Fruit fly (Drosophila melanogaster) whole organism, embryonic: ENCODE data around the gene DIP2.

Source experiments
- B-H1 ChIP-seq: fragments of 200-800 bp; sonication (Bioruptor generic); IDR thresholded peaks from 3 replicates; pipeline ENCODE4 v1.3.6; 2022; ENCODE audit warnings: missing biosample characterization, missing genetic modification characterization
- CG10147 ChIP-seq: fragments of 200-800 bp; sonication (Bioruptor generic); optimal IDR thresholded peaks from 2 replicates; lab custom pipeline; 2019; ENCODE audit warnings: missing biosample characterization, mild to moderate bottlenecking, missing genetic modification characterization, moderate library complexity
- CG10366 ChIP-seq: fragments of 200-800 bp; sonication (Bioruptor generic); IDR thresholded peaks from 2 replicates; pipeline ENCODE4 v1.3.6; 2022; ENCODE audit warnings: missing biosample characterization, missing genetic modification characterization
- CG10462 ChIP-seq: fragments of 200-800 bp; sonication (Bioruptor generic); optimal IDR thresholded peaks from 2 replicates; lab custom pipeline; 2016; ENCODE audit warnings: missing biosample characterization, missing genetic modification characterization
- CG10979 ChIP-seq: fragments of 200-800 bp; sonication (Bioruptor generic); optimal IDR thresholded peaks from 2 replicates; lab custom pipeline; 2018; ENCODE audit warnings: missing biosample characterization, mild to moderate bottlenecking, missing genetic modification characterization, moderate library complexity
- CG13424 ChIP-seq: fragments of 200-800 bp; sonication (Bioruptor generic); optimal IDR thresholded peaks from 2 replicates; lab custom pipeline; 2019; ENCODE audit warnings: missing biosample characterization, mild to moderate bottlenecking, missing genetic modification characterization, moderate library complexity
- CG13624 ChIP-seq: fragments of 200-800 bp; sonication (Bioruptor generic); optimal IDR thresholded peaks from 2 replicates; lab custom pipeline; 2016; ENCODE audit warnings: missing biosample characterization, missing genetic modification characterization
- CG15011 ChIP-seq: fragments of 200-800 bp; sonication (Bioruptor generic); optimal IDR thresholded peaks from 3 replicates; lab custom pipeline; 2018; ENCODE audit warnings: missing biosample characterization, mild to moderate bottlenecking, missing genetic modification characterization
- CG15601 ChIP-seq: fragments of 200-800 bp; sonication (Bioruptor generic); optimal IDR thresholded peaks from 3 replicates; lab custom pipeline; 2019; ENCODE audit warnings: missing biosample characterization, mild to moderate bottlenecking, missing genetic modification characterization, moderate library complexity
- CG2116 ChIP-seq: fragments of 200-800 bp; sonication (Bioruptor generic); optimal IDR thresholded peaks from 3 replicates; lab custom pipeline; 2018; ENCODE audit warnings: missing biosample characterization, mild to moderate bottlenecking, missing genetic modification characterization
- CG2199 ChIP-seq: fragments of 200-800 bp; sonication (Bioruptor generic); IDR thresholded peaks from 3 replicates; pipeline ENCODE4 v1.3.6; 2022; ENCODE audit warnings: missing biosample characterization, missing genetic modification characterization
- CG3838 ChIP-seq: fragments of 200-800 bp; sonication (Bioruptor generic); optimal IDR thresholded peaks from 3 replicates; lab custom pipeline; 2016; ENCODE audit warnings: missing biosample characterization, missing genetic modification characterization
- CG42726 ChIP-seq: fragments of 200-800 bp; sonication (Bioruptor generic); IDR thresholded peaks from 2 replicates; pipeline ENCODE4 v1.3.6; 2022; ENCODE audit warnings: missing biosample characterization, missing genetic modification characterization; ENCODE audit not compliant: partially characterized antibody
- CG4282 ChIP-seq: fragments of 200-800 bp; sonication (Bioruptor generic); optimal IDR thresholded peaks from 2 replicates; lab custom pipeline; 2016; ENCODE audit warnings: missing biosample characterization, missing genetic modification characterization
- CG4424 ChIP-seq: fragments of 200-800 bp; sonication (Bioruptor generic); optimal IDR thresholded peaks from 3 replicates; lab custom pipeline; 2016; ENCODE audit warnings: missing biosample characterization, missing genetic modification characterization
- CG7786 ChIP-seq: fragments of 200-800 bp; sonication (Bioruptor generic); optimal IDR thresholded peaks from 2 replicates; lab custom pipeline; 2016; ENCODE audit warnings: missing biosample characterization, missing genetic modification characterization
- CG9797 ChIP-seq: fragments of 200-800 bp; sonication (Bioruptor generic); optimal IDR thresholded peaks from 3 replicates; lab custom pipeline; 2018; ENCODE audit warnings: missing biosample characterization, mild to moderate bottlenecking, missing genetic modification characterization
- CkIIα-i1 ChIP-seq: fragments of 200-800 bp; sonication (Bioruptor generic); IDR thresholded peaks from 2 replicates; pipeline ENCODE4 v1.3.6; 2022; ENCODE audit warnings: missing biosample characterization, missing genetic modification characterization
- Deaf1 ChIP-seq: fragments of 200-800 bp; optimal IDR thresholded peaks from 3 replicates; lab custom pipeline; 2019; ENCODE audit warnings: missing biosample characterization, mild to moderate bottlenecking, missing genetic modification characterization, moderate library complexity
- Ets97D ChIP-seq: fragments of 200-800 bp; sonication (Bioruptor generic); optimal IDR thresholded peaks from 3 replicates; lab custom pipeline; 2016; ENCODE audit warnings: missing biosample characterization, missing genetic modification characterization
- Gsc ChIP-seq: fragments of 200-800 bp; sonication (Bioruptor generic); IDR thresholded peaks from 2 replicates; pipeline ENCODE4 v1.3.6; 2022; ENCODE audit warnings: missing biosample characterization, missing genetic modification characterization
- HmgZ ChIP-seq: fragments of 200-800 bp; sonication (Bioruptor generic); optimal IDR thresholded peaks from 2 replicates; lab custom pipeline; 2018; ENCODE audit warnings: missing biosample characterization, mild to moderate bottlenecking, missing genetic modification characterization
- Hmx ChIP-seq: fragments of 200-800 bp; sonication (Bioruptor generic); optimal IDR thresholded peaks from 2 replicates; lab custom pipeline; 2016; ENCODE audit warnings: missing biosample characterization, missing genetic modification characterization
- NK7.1 ChIP-seq: fragments of 200-800 bp; sonication (Bioruptor generic); optimal IDR thresholded peaks from 3 replicates; lab custom pipeline; 2016; ENCODE audit warnings: missing biosample characterization, missing genetic modification characterization
- Optix ChIP-seq: fragments of 200-800 bp; sonication (Bioruptor generic); IDR thresholded peaks from 3 replicates; pipeline ENCODE4 v1.3.6; 2022; ENCODE audit warnings: missing biosample characterization, missing genetic modification characterization
- Pdp1 ChIP-seq, 2 experiments: fragments of 200-800 bp; sonication (Bioruptor generic); optimal IDR thresholded peaks; 3 replicates each; lab custom pipeline; 2016; ENCODE audit warnings: missing biosample characterization in 2 of 2, missing genetic modification characterization in 2 of 2, mild to moderate bottlenecking in 1 of 2, moderate library complexity in 1 of 2
- Rfx ChIP-seq: fragments of 200-800 bp; sonication (Bioruptor generic); IDR thresholded peaks from 2 replicates; pipeline ENCODE4 v1.3.6; 2022; ENCODE audit warnings: missing biosample characterization, missing genetic modification characterization
- Trl ChIP-seq, 3 experiments: fragments of >200 bp in 2 of 3; fragments of 200-800 bp in 1 of 3; sonication (Bioruptor generic) in 1 of 3; optimal IDR thresholded peaks; 2 replicates in 1 of 3; 3 replicates in 2 of 3; lab custom pipeline; 2016 to 2017; ENCODE audit warnings: missing biosample characterization in 1 of 3, missing genetic modification characterization in 1 of 3
- Xbp1 ChIP-seq: fragments of 200-800 bp; sonication (Bioruptor generic); optimal IDR thresholded peaks from 3 replicates; lab custom pipeline; 2016; ENCODE audit warnings: missing biosample characterization, mild to moderate bottlenecking, missing genetic modification characterization
- al ChIP-seq: fragments of 200-800 bp; sonication (Bioruptor generic); IDR thresholded peaks from 2 replicates; pipeline ENCODE4 v1.3.6; 2022; ENCODE audit warnings: missing biosample characterization, missing genetic modification characterization
- az2 ChIP-seq: fragments of 200-800 bp; sonication (Bioruptor generic); optimal IDR thresholded peaks from 3 replicates; lab custom pipeline; 2016; ENCODE audit warnings: missing biosample characterization, missing genetic modification characterization
- bab2 ChIP-seq: fragments of 200-800 bp; sonication (Bioruptor generic); optimal IDR thresholded peaks from 2 replicates; lab custom pipeline; 2016; ENCODE audit warnings: missing biosample characterization, missing genetic modification characterization
- chn ChIP-seq: fragments of 200-800 bp; sonication (Bioruptor generic); optimal IDR thresholded peaks from 2 replicates; lab custom pipeline; 2016; ENCODE audit warnings: missing biosample characterization, missing genetic modification characterization
- corto ChIP-seq: fragments of 200-800 bp; sonication (Bioruptor generic); optimal IDR thresholded peaks from 2 replicates; lab custom pipeline; 2016; ENCODE audit warnings: missing biosample characterization, mild to moderate bottlenecking, missing genetic modification characterization, moderate library complexity
- danr ChIP-seq: fragments of 200-800 bp; sonication (Bioruptor generic); IDR thresholded peaks from 2 replicates; pipeline ENCODE4 v1.3.6; 2022; ENCODE audit warnings: missing biosample characterization, missing genetic modification characterization
- esg ChIP-seq: fragments of 200-800 bp; sonication (Bioruptor generic); conservative IDR thresholded peaks from 2 replicates; pipeline ENCODE4 v1.3.6; 2022; ENCODE audit warnings: missing biosample characterization, missing genetic modification characterization
- fu2 ChIP-seq: fragments of 200-800 bp; sonication (Bioruptor generic); optimal IDR thresholded peaks from 2 replicates; lab custom pipeline; 2016; ENCODE audit warnings: missing biosample characterization, missing genetic modification characterization
- kah ChIP-seq: fragments of 200-800 bp; sonication (Bioruptor generic); optimal IDR thresholded peaks from 2 replicates; lab custom pipeline; 2018; ENCODE audit warnings: missing biosample characterization, mild to moderate bottlenecking, missing genetic modification characterization
- knrl ChIP-seq: fragments of 200-800 bp; sonication (Bioruptor generic); IDR thresholded peaks from 3 replicates; pipeline ENCODE4 v1.3.6; 2022; ENCODE audit warnings: missing biosample characterization, missing genetic modification characterization; ENCODE audit not compliant: partially characterized antibody
- lov ChIP-seq, 2 experiments: fragments of 200-800 bp in 1 of 2; fragments of >200 bp in 1 of 2; sonication (Bioruptor generic) in 1 of 2; IDR thresholded peaks in 1 of 2; optimal IDR thresholded peaks in 1 of 2; 2 replicates in 1 of 2; 3 replicates in 1 of 2; pipeline versions ENCODE4 v1.3.6 to Lab custom; 2017 to 2022; ENCODE audit warnings: missing biosample characterization in 1 of 2, missing genetic modification characterization in 1 of 2
- mld ChIP-seq: fragments of 200-800 bp; sonication (Bioruptor generic); IDR thresholded peaks from 3 replicates; pipeline ENCODE4 v1.3.6; 2022; ENCODE audit warnings: missing biosample characterization, missing genetic modification characterization; ENCODE audit not compliant: partially characterized antibody
- nom ChIP-seq: fragments of 200-800 bp; sonication (Bioruptor generic); optimal IDR thresholded peaks from 2 replicates; lab custom pipeline; 2017; ENCODE audit warnings: missing biosample characterization, missing genetic modification characterization, mild to moderate bottlenecking, moderate library complexity, missing genetic modification reagents
- ranshi ChIP-seq: fragments of 200-800 bp; sonication (Bioruptor generic); IDR thresholded peaks from 2 replicates; pipeline ENCODE4 v1.3.6; 2022; ENCODE audit warnings: missing biosample characterization, missing genetic modification characterization
- sens-2 ChIP-seq: fragments of 200-800 bp; sonication (Bioruptor generic); IDR thresholded peaks from 2 replicates; pipeline ENCODE4 v1.3.6; 2022; ENCODE audit warnings: missing biosample characterization, missing genetic modification characterization
- shn ChIP-seq: fragments of 200-800 bp; sonication (Bioruptor generic); optimal IDR thresholded peaks from 3 replicates; lab custom pipeline; 2016; ENCODE audit warnings: missing biosample characterization, missing genetic modification characterization
- sug ChIP-seq: fragments of 200-800 bp; optimal IDR thresholded peaks from 2 replicates; lab custom pipeline; 2019; ENCODE audit warnings: missing biosample characterization, mild to moderate bottlenecking, missing genetic modification characterization, moderate library complexity
- tup ChIP-seq: fragments of 200-800 bp; sonication (Bioruptor generic); optimal IDR thresholded peaks from 2 replicates; lab custom pipeline; 2016; ENCODE audit warnings: missing biosample characterization, mild to moderate bottlenecking, missing genetic modification characterization, moderate library complexity
- zen ChIP-seq: fragments of 200-800 bp; sonication (Bioruptor generic); optimal IDR thresholded peaks from 3 replicates; lab custom pipeline; 2018; ENCODE audit warnings: missing biosample characterization, mild to moderate bottlenecking, missing genetic modification characterization, moderate library complexity
- zfh2 ChIP-seq: fragments of 200-800 bp; sonication (Bioruptor generic); optimal IDR thresholded peaks from 2 replicates; lab custom pipeline; 2016; ENCODE audit warnings: missing biosample characterization, missing genetic modification characterization

DIP2 gene

dm6 chr3L:264378-265151 is 6.8 kb upstream of the DIP2 start, which contains the start of the genes Tudor-SN and mRpL17 (continued):
- TF ChIP-seq CkIIα-i1 = no peak
- no peak for TF ChIP-seq Gsc (GFP tag; lab: Robert Waterston, UW)
- TF ChIP-seq al (GFP tag; lab: Robert Waterston, UW) = peak; percentile 19; the same call in 1 of the 2 replicates
- TF ChIP-seq az2 = peak; percentile 11
- no peak for TF ChIP-seq nom (GFP tag; lab: Kevin White, UChicago)
- peak; percentile 60 for TF ChIP-seq CG4424 (GFP tag; lab: Kevin White, UChicago)
- TF ChIP-seq CG13624 = no peak
- TF ChIP-seq Rfx (GFP tag; lab: Robert Waterston, UW) = peak; percentile 66
- peak; percentile 41 for TF ChIP-seq sug (tag; lab: Kevin White, UChicago)
- peak in 1 of 2 experiments; percentile 98 for TF ChIP-seq Pdp1 (GFP tag; optimal IDR thresholded peaks at IDR 0.05; lab: Kevin White, UChicago)
- peak; percentile 75 for TF ChIP-seq CG2116 (GFP tag; lab: Kevin White, UChicago)
- TF ChIP-seq NK7.1 = no peak
- TF ChIP-seq CG15011 = no peak
- peak; percentile 99 for TF ChIP-seq knrl (GFP tag; lab: Robert Waterston, UW)
- TF ChIP-seq Hmx (GFP tag; lab: Kevin White, UChicago) = no peak
- TF ChIP-seq CG10979 (tag; lab: Kevin White, UChicago) = peak; percentile 23
- TF ChIP-seq lov (optimal IDR thresholded peaks at IDR 0.05; lab: Kevin White, UChicago) = no peak
- no peak for TF ChIP-seq lov (GFP tag; IDR thresholded peaks at IDR 0.05; lab: Robert Waterston, UW)
- TF ChIP-seq shn (GFP tag; lab: Kevin White, UChicago) = no peak
- TF ChIP-seq B-H1 (GFP tag; lab: Robert Waterston, UW) = no peak
- TF ChIP-seq CG13424 (tag; lab: Kevin White, UChicago) = peak; percentile 55
- no peak for TF ChIP-seq Trl (optimal IDR thresholded peaks at IDR 0.05; lab: Kevin White, UChicago)
- TF ChIP-seq Trl (GFP tag; optimal IDR thresholded peaks at IDR 0.05; lab: Kevin White, UChicago) = peak; percentile 14
- TF ChIP-seq kah = no peak
- peak; percentile 70 for TF ChIP-seq corto (GFP tag; lab: Kevin White, UChicago)
- no peak for TF ChIP-seq ranshi (GFP tag; lab: Robert Waterston, UW)
- peak; percentile 95 for TF ChIP-seq mld (GFP tag; lab: Robert Waterston, UW)
- TF ChIP-seq HmgZ (tag; lab: Kevin White, UChicago) = no peak
- no peak for TF ChIP-seq CG3838 (GFP tag; lab: Kevin White, UChicago)
- peak; percentile 25 for TF ChIP-seq CG15601
- peak; percentile 98 for TF ChIP-seq CG42726 (GFP tag; lab: Robert Waterston, UW)
- no peak for TF ChIP-seq fu2 (GFP tag; lab: Kevin White, UChicago)
- TF ChIP-seq zfh2 (GFP tag; lab: Kevin White, UChicago) = peak; percentile 60
- no peak for TF ChIP-seq tup (GFP tag; lab: Kevin White, UChicago)
- peak; percentile 62 for TF ChIP-seq zen (tag; lab: Kevin White, UChicago)
- no peak for TF ChIP-seq sens-2 (GFP tag; lab: Robert Waterston, UW)
- TF ChIP-seq Xbp1 (GFP tag; lab: Kevin White, UChicago) = peak; percentile 61
- TF ChIP-seq CG7786 (GFP tag; lab: Kevin White, UChicago) = no peak
- no peak for TF ChIP-seq bab2 (GFP tag; lab: Kevin White, UChicago)
- TF ChIP-seq CG4282 = no peak
- TF ChIP-seq esg (GFP tag; lab: Robert Waterston, UW) = no peak
- TF ChIP-seq Deaf1 = peak; percentile 58
- peak; percentile 42 for TF ChIP-seq Ets97D (GFP tag; lab: Kevin White, UChicago)
- TF ChIP-seq chn (GFP tag; lab: Kevin White, UChicago) = peak; percentile 4
- no peak for TF ChIP-seq CG2199 (GFP tag; lab: Robert Waterston, UW)
- TF ChIP-seq CG10147 (GFP tag; lab: Kevin White, UChicago) = peak; percentile 0
- TF ChIP-seq Optix = no peak
- TF ChIP-seq CG10462 (GFP tag; lab: Kevin White, UChicago) = peak; percentile 38
- TF ChIP-seq danr = no peak
- TF ChIP-seq CG9797 (GFP tag; lab: Kevin White, UChicago) = peak; percentile 7
- no peak for TF ChIP-seq CG10366
